Fruit fly (Drosophila melanogaster): ENCODE data around the gene CG7560.

Gene CG7560

dm6 chr3L:11424858-11425257 is at the start of gene CG7560:
Gene CG7560, plus strand, starts transcription at chr3L:11425158.
- no peak for TF ChIP-seq Smox (GFP tag; optimal IDR thresholded peaks at IDR 0.05)
- TF ChIP-seq Eip93F (GFP tag; optimal IDR thresholded peaks at IDR 0.05): no peak
- no peak for TF ChIP-seq Ets21C (GFP tag; optimal IDR thresholded peaks at IDR 0.05)
- no peak for TF ChIP-seq OdsH (GFP tag; optimal IDR thresholded peaks at IDR 0.05)
- no peak for TF ChIP-seq Blimp-1 (GFP tag; optimal IDR thresholded peaks at IDR 0.05)
- TF ChIP-seq CG6808 (GFP tag; optimal IDR thresholded peaks at IDR 0.05): no peak
- TF ChIP-seq CG10669 (GFP tag; optimal IDR thresholded peaks at IDR 0.05): no peak
- TF ChIP-seq topi (GFP tag; optimal IDR thresholded peaks at IDR 0.05): no peak
- no peak for TF ChIP-seq CG8632 (GFP tag; optimal IDR thresholded peaks at IDR 0.05)
- TF ChIP-seq CG8319 (GFP tag; optimal IDR thresholded peaks at IDR 0.05): no peak
- no peak for TF ChIP-seq CG6854 (GFP tag; optimal IDR thresholded peaks at IDR 0.05)
- TF ChIP-seq CG6163 (GFP tag; IDR thresholded peaks at IDR 0.05): no peak
- TF ChIP-seq CG34406 (GFP tag; optimal IDR thresholded peaks at IDR 0.05): no peak
- no peak for TF ChIP-seq cyc (GFP tag; optimal IDR thresholded peaks at IDR 0.05)
- no peak for TF ChIP-seq Hr39 (GFP tag; optimal IDR thresholded peaks at IDR 0.05)

dm6 chr3L:11375304-11375703 is 49.7 kb upstream of the CG7560 start:
- TF ChIP-seq CG11294 (GFP tag; IDR thresholded peaks at IDR 0.05): 0 out of 2 replicates have a peak, but pooled peaks have one; percentile 12
- peak; percentile 64 for TF ChIP-seq Hr4 (GFP tag; optimal IDR thresholded peaks at IDR 0.05)
- TF ChIP-seq CG6792 (GFP tag; optimal IDR thresholded peaks at IDR 0.05): peak; percentile 27
- TF ChIP-seq pdm3 (GFP tag; optimal IDR thresholded peaks at IDR 0.05): peak; percentile 62
- peak; percentile 72 for TF ChIP-seq Sox14 (GFP tag; optimal IDR thresholded peaks at IDR 0.05)
- peak; percentile 46 for TF ChIP-seq topi (GFP tag; optimal IDR thresholded peaks at IDR 0.05)
- peak; percentile 53 for TF ChIP-seq lz (GFP tag; optimal IDR thresholded peaks at IDR 0.05)
- TF ChIP-seq Lpt (GFP tag; optimal IDR thresholded peaks at IDR 0.05): peak; percentile 41
- peak; percentile 54 for TF ChIP-seq eg (GFP tag; IDR thresholded peaks at IDR 0.05)
- TF ChIP-seq Met (GFP tag; optimal IDR thresholded peaks at IDR 0.05): peak; percentile 63
- peak; percentile 59 for TF ChIP-seq CG15336 (GFP tag; IDR thresholded peaks at IDR 0.05)
- peak; percentile 38 for TF ChIP-seq CG8632 (GFP tag; optimal IDR thresholded peaks at IDR 0.05)
- TF ChIP-seq CG16779 (tag; optimal IDR thresholded peaks at IDR 0.05): peak; percentile 47
- no peak for TF ChIP-seq CG7368 (GFP tag; optimal IDR thresholded peaks at IDR 0.05)
- peak; percentile 46 for TF ChIP-seq CG3032 (tag; optimal IDR thresholded peaks at IDR 0.05)
- TF ChIP-seq dsx (GFP tag; optimal IDR thresholded peaks at IDR 0.05; ENCODE audit: poor library complexity, severe bottlenecking): peak; percentile 68
- peak; percentile 72 for TF ChIP-seq CG10631 (GFP tag; optimal IDR thresholded peaks at IDR 0.05)
- peak; percentile 55 for TF ChIP-seq CG31627 (GFP tag; optimal IDR thresholded peaks at IDR 0.05)
- peak; percentile 81 for TF ChIP-seq svp (GFP tag)
- TF ChIP-seq Sox102F (GFP tag; optimal IDR thresholded peaks at IDR 0.05): peak; percentile 37
- peak; percentile 43 for TF ChIP-seq CG6854 (GFP tag; optimal IDR thresholded peaks at IDR 0.05)
- TF ChIP-seq OdsH (GFP tag; optimal IDR thresholded peaks at IDR 0.05): peak; percentile 62
- TF ChIP-seq dac (GFP tag; optimal IDR thresholded peaks at IDR 0.05): peak; percentile 36
- peak; percentile 48 for TF ChIP-seq Ets21C (GFP tag; optimal IDR thresholded peaks at IDR 0.05)
- peak; percentile 48 for TF ChIP-seq CG11762 (GFP tag; optimal IDR thresholded peaks at IDR 0.05; ENCODE audit: insufficient read depth)
- TF ChIP-seq CG4318 (GFP tag; optimal IDR thresholded peaks at IDR 0.05): peak; percentile 47
- peak; percentile 34 for TF ChIP-seq fd59A (GFP tag; optimal IDR thresholded peaks at IDR 0.05)
- peak; percentile 6 for TF ChIP-seq fkh (GFP tag; optimal IDR thresholded peaks at IDR 0.05)
- peak; percentile 49 for TF ChIP-seq cyc (GFP tag; optimal IDR thresholded peaks at IDR 0.05)
- TF ChIP-seq CG11902 (GFP tag; optimal IDR thresholded peaks at IDR 0.05): no peak
- TF ChIP-seq ss (GFP tag; optimal IDR thresholded peaks at IDR 0.05): peak; percentile 59 to 62
- peak; percentile 14 for TF ChIP-seq CG10669 (GFP tag; optimal IDR thresholded peaks at IDR 0.05)
- no peak for TF ChIP-seq Blimp-1 (GFP tag; optimal IDR thresholded peaks at IDR 0.05)
- peak; percentile 69 for TF ChIP-seq Ets96B (tag; optimal IDR thresholded peaks at IDR 0.05)
- peak; percentile 50 for TF ChIP-seq Eip75B (GFP tag; optimal IDR thresholded peaks at IDR 0.05)
- TF ChIP-seq Gug (GFP tag; IDR thresholded peaks at IDR 0.05): peak; percentile 41; the same call in 1 of the 2 replicates
- TF ChIP-seq CG9139 (GFP tag; optimal IDR thresholded peaks at IDR 0.05): no peak
- peak; percentile 68 for TF ChIP-seq achi (GFP tag; optimal IDR thresholded peaks at IDR 0.05)
- no peak for TF ChIP-seq Hr38 (GFP tag; optimal IDR thresholded peaks at IDR 0.05)
- TF ChIP-seq fd85E (GFP tag; optimal IDR thresholded peaks at IDR 0.05): no peak
- peak; percentile 48 for TF ChIP-seq CG1621 (tag; optimal IDR thresholded peaks at IDR 0.05)
- peak; percentile 3 for TF ChIP-seq Sox15 (GFP tag; optimal IDR thresholded peaks at IDR 0.05)

Data from whole organism, prepupa.